Worm (Caenorhabditis elegans) whole organism, midembryonic: ENCODE measurements around the gene F15B9.8.

Source experiments
- T22C8.4 ChIP-seq: fragments of 200-800 bp; sonication (Bioruptor generic); IDR thresholded peaks from 2 replicates; pipeline ENCODE4 v1.3.6; 2022; ENCODE audit warnings: missing genetic modification characterization, missing compliant biosample characterization
- cog-1 ChIP-seq: sonication (generic microtip); optimal IDR thresholded peaks from 2 replicates; lab custom pipeline; 2016; ENCODE audit warnings: missing genetic modification characterization, missing compliant biosample characterization
- flt-1 ChIP-seq: fragments of 200-800 bp; sonication (Bioruptor generic); IDR thresholded peaks from 2 replicates; pipeline ENCODE4 v1.3.6; 2022; ENCODE audit warnings: missing genetic modification characterization, missing compliant biosample characterization
- klf-2 ChIP-seq: fragments of 200-800 bp; sonication (Bioruptor generic); conservative IDR thresholded peaks from 2 replicates; pipeline ENCODE4 v1.3.6; 2022; ENCODE audit warnings: missing genetic modification reagents, missing genetic modification characterization, missing compliant biosample characterization
- med-1 ChIP-seq: sonication (generic microtip); optimal IDR thresholded peaks from 2 replicates; lab custom pipeline; 2017; ENCODE audit warnings: missing genetic modification characterization, mild to moderate bottlenecking, missing compliant biosample characterization, antibody characterized with exemption, missing genetic modification reagents; ENCODE audit not compliant: insufficient read depth
- ref-1 ChIP-seq: fragments of 200-800 bp; sonication (Bioruptor generic); conservative IDR thresholded peaks from 2 replicates; pipeline ENCODE4 v1.3.6; 2022; ENCODE audit warnings: missing genetic modification reagents, missing genetic modification characterization, missing compliant biosample characterization
- tab-1 ChIP-seq: fragments of 200-800 bp; sonication (Bioruptor generic); IDR thresholded peaks from 2 replicates; pipeline ENCODE4 v1.3.6; 2022; ENCODE audit warnings: missing genetic modification characterization, missing compliant biosample characterization
- ztf-23 ChIP-seq: fragments of 200-800 bp; sonication (Bioruptor generic); IDR thresholded peaks from 2 replicates; pipeline ENCODE4 v1.3.6; 2022; ENCODE audit warnings: missing genetic modification reagents, missing genetic modification characterization, missing compliant biosample characterization
- ztf-29 ChIP-seq: fragments of 200-800 bp; sonication (Bioruptor generic); IDR thresholded peaks from 2 replicates; pipeline ENCODE4 v1.3.6; 2022; ENCODE audit warnings: missing genetic modification reagents, missing genetic modification characterization, missing compliant biosample characterization

F15B9.8 gene

DNA sequence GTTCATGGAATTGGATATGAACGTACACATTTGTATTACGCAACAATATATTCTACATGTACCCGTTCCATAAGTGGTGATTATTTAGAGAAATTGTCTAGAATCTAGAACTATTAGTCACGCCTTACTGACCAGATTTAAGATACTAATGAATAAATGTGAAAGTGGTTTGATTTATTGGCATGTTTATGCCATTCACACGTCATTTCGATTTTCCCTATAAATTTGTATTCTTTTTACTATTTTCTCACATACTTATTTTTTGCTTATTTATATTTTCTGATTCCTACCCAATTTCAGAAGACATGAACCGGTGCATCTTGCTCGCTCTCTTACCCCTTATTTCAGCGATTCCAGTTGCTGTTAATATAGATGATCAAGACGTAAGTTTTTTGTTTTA, at the start of gene F15B9.8:
TSS of gene F15B9.8 (plus strand) at position 301 of the 400 bp plus-strand sequence.
- TF ChIP-seq ref-1 (no peak), klf-2 (GFP tag; lab: Robert Waterston, UW) (no peak), flt-1 (GFP tag; lab: Robert Waterston, UW) (no peak), cog-1 (tag; lab: Kevin White, UChicago) (no peak), T22C8.4 (GFP tag; lab: Robert Waterston, UW) (no peak), tab-1 (GFP tag; lab: Robert Waterston, UW) (no peak), ztf-23 (GFP tag; lab: Robert Waterston, UW) (no peak), med-1 (GFP tag; lab: Kevin White, UChicago) (no peak), ztf-29 (GFP tag; lab: Robert Waterston, UW) (no peak)

DNA sequence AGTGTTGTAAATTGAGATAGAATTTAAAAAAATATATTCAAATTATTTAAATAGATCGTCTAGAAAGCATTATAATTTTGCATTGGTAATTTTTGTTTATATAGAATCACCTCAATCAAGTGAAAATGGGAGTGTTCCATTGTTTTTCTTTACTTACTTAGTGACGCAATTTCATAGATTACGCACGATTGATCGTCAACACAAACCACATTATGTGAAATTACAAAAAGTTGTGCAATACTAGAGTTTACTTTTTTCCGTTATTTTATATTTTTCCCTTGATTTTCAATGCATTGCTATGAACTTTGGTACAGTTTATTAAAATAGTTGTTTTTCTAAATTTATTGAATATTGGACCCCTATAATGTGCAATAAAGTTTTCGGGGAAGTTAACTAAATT, 48.9 kb upstream of the F15B9.8 start, which contains the start of gene T16G1.5:
TSS of gene T16G1.5 (minus strand) at position 119 of the 400 bp plus-strand sequence.
- no peak for TF ChIP-seq ztf-29 (GFP tag; lab: Robert Waterston, UW)
- TF ChIP-seq cog-1 (tag; lab: Kevin White, UChicago) = no peak
- TF ChIP-seq ztf-23 (GFP tag; lab: Robert Waterston, UW) = no peak
- no peak for TF ChIP-seq ref-1
- TF ChIP-seq tab-1 (GFP tag; lab: Robert Waterston, UW) = no peak
- no peak for TF ChIP-seq flt-1 (GFP tag; lab: Robert Waterston, UW)
- no peak for TF ChIP-seq med-1 (GFP tag; lab: Kevin White, UChicago)
- no peak for TF ChIP-seq klf-2 (GFP tag; lab: Robert Waterston, UW)
- TF ChIP-seq T22C8.4 (GFP tag; lab: Robert Waterston, UW) = no peak

DNA sequence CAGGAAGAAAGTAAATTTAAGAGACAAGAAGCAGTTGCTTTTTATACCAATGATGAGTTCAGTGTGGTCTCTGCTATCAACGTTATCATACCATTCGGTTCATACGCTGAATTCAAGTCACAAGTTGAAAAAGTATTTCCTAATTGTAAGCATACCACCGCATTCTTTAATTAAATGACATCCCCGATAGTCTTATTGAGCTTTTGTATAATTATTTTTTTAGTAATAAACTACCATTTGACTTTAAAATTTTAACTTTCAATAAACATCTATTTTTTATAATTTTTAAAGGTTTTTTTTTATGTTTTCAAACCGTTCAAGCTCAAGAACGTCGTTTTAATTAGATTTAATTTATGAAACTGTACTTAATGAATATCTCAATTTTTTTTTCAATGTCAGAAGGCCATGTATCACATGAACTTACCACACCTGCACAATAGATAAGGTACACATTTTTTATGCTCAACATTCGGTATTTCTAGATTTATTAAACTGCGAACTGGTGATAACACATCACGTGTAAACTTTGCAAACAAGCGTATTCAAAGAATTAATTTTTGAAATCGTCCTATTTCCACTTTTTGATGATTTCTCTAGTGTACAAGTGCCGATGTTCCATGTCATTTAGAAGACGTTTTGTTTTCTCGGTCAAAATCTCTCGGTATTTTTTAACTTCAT, 46.4 kb upstream of the F15B9.8 start, which contains the start of gene T16G1.4:
TSS of gene T16G1.4 (minus strand) at position 51 of the 678 bp plus-strand sequence.
- TF ChIP-seq ztf-29 (GFP tag; lab: Robert Waterston, UW) (no peak), med-1 (GFP tag; lab: Kevin White, UChicago) (no peak), ref-1 (no peak), tab-1 (GFP tag; lab: Robert Waterston, UW) (no peak)

- TF ChIP-seq klf-2 (GFP tag; lab: Robert Waterston, UW) (no peak), cog-1 (tag; lab: Kevin White, UChicago) (no peak), T22C8.4 (GFP tag; lab: Robert Waterston, UW) (no peak), flt-1 (GFP tag; lab: Robert Waterston, UW) (no peak), tab-1 (GFP tag; lab: Robert Waterston, UW) (no peak), med-1 (GFP tag; lab: Kevin White, UChicago) (no peak), ref-1 (no peak)
Observed at ce11 chrV:12943399-12943798, 45.0 kb upstream of the F15B9.8 start.

DNA sequence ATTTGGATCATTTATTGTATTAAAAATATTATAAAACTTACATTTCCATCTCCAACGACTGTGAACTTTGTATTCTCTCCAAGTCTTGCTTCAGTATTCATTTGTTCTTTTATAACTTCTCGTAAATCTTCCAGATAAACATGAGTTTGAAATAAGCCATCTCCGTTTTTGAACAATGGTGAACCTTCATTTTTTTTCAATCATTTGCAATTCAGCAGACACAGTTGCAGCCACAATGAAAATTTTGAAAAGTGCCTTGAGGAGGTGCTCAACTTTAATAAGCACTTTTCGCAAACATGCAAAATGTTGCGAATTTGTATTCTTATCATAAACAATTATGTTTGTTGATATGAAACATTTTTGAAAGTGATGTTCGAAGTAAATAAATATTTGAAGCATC, 44.1 kb upstream of the F15B9.8 start, which contains the start of gene T16G1.3:
TSS of gene T16G1.3 (minus strand) at position 101 of the 400 bp plus-strand sequence.
- no peak for TF ChIP-seq cog-1 (tag; lab: Kevin White, UChicago)
- no peak for TF ChIP-seq tab-1 (GFP tag; lab: Robert Waterston, UW)
- no peak for TF ChIP-seq med-1 (GFP tag; lab: Kevin White, UChicago)
- no peak for TF ChIP-seq klf-2 (GFP tag; lab: Robert Waterston, UW)
- no peak for TF ChIP-seq ref-1
- TF ChIP-seq ztf-23 (GFP tag; lab: Robert Waterston, UW) = no peak
- TF ChIP-seq T22C8.4 (GFP tag; lab: Robert Waterston, UW) = no peak
- no peak for TF ChIP-seq ztf-29 (GFP tag; lab: Robert Waterston, UW)
- no peak for TF ChIP-seq flt-1 (GFP tag; lab: Robert Waterston, UW)

ce11 chrV:12944775-12945174, 43.6 kb upstream of the F15B9.8 start, which contains the start of gene grl-2:
grl-2 (plus strand) TSS chrV:12945075.
- TF ChIP-seq T22C8.4 (GFP tag; lab: Robert Waterston, UW) (no peak), ztf-23 (GFP tag; lab: Robert Waterston, UW) (no peak), ztf-29 (GFP tag; lab: Robert Waterston, UW) (no peak), cog-1 (tag; lab: Kevin White, UChicago) (no peak), tab-1 (GFP tag; lab: Robert Waterston, UW) (no peak), flt-1 (GFP tag; lab: Robert Waterston, UW) (no peak), klf-2 (GFP tag; lab: Robert Waterston, UW) (no peak), med-1 (GFP tag; lab: Kevin White, UChicago) (no peak), ref-1 (no peak)

DNA sequence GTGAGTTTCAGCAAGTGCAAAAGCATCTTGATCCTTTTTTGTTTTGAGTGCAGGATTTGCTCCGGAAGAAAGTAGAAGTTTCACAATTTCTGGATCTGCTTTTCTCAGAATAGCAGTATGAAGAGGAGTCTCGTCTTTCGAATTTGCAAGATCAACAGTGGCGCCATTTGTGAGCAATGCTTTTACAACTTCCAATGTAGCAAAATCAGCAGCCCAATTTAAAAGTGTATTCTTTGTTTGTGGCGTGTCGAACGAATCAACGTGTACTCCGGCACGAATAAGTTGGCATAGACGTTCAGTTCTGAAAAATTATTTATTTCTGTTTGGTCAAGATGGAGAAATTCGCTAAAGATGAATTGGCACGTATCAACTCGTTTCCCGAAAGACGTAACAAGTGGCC, 38.7 kb upstream of the F15B9.8 start, which contains the start of gene T16G1.13:
TSS of gene T16G1.13 (plus strand) at position 301 of the 400 bp plus-strand sequence.
- TF ChIP-seq tab-1 (GFP tag; lab: Robert Waterston, UW) (no peak), cog-1 (tag; lab: Kevin White, UChicago) (no peak), med-1 (GFP tag; lab: Kevin White, UChicago) (no peak), ztf-23 (GFP tag; lab: Robert Waterston, UW) (no peak)

DNA sequence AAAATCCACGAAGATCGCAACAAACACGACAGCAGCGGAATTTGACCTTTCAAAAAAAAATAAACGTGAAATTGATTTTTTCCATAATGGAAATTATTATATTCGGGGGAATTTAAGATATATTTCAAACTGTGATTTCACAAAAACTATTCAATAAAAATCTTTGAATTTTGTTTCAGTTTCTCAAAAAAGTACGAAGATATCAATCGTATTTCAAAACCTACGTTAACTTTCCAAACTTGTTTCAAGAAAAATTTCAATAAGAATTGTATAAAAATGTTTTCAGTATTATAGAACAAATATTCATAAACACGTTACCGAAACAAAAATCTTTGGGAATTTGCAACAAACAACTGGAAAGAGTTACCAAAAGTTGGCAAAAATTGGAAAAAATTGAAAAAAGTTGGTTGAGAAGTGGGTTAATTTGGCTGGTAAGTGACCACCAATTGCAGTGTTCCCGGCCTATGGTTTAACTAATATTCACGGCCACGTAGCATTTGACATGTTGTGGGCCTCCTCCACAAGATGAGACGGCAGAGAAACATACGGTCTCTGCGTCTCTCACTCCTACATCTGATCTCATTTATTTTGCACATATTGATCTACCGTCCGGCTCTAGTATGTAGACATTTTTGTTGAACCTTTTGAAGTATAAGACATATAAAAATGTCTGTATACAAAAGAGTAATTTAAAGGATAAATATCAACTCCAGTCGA, 37.4 kb upstream of the F15B9.8 start, which contains the start of the genes T16G1.9 and T16G1.18:
TSS of gene T16G1.9 (minus strand) at position 51 of the 717 bp plus-strand sequence.
TSS of gene T16G1.18 (plus strand) at position 493 of the 717 bp plus-strand sequence.
- no peak for TF ChIP-seq ztf-23 (GFP tag; lab: Robert Waterston, UW)
- TF ChIP-seq cog-1 (tag; lab: Kevin White, UChicago) = peak; percentile 35

DNA sequence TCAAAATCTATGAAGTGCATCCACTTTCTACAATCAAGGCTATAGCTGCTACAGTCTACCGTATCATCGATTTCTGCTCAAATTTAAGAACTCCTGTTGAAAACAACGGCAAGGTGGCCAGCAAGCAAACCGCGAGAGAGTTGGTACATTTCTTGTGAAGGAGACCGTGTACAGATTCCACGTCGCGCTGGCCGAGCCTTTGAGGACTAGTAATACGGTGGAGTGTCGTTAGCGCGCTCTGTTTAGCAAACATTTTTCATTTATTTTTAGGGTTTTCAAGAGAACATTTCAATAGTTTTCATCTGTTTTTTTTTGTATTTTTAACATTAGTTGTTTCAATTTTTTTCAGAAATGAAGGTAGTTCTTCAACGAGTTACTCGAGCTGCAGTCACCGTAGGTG, 36.1 kb upstream of the F15B9.8 start, which contains the start of gene pqn-68:
TSS of gene pqn-68 (plus strand) at position 350 of the 400 bp plus-strand sequence.
- TF ChIP-seq tab-1 (GFP tag; lab: Robert Waterston, UW) (no peak), klf-2 (GFP tag; lab: Robert Waterston, UW) (no peak), cog-1 (tag; lab: Kevin White, UChicago) (no peak), ref-1 (no peak), flt-1 (GFP tag; lab: Robert Waterston, UW) (no peak), T22C8.4 (GFP tag; lab: Robert Waterston, UW) (no peak), ztf-23 (GFP tag; lab: Robert Waterston, UW) (no peak), ztf-29 (GFP tag; lab: Robert Waterston, UW) (no peak)
